Fruit fly (Drosophila melanogaster) whole organism, wandering third instar larva: ENCODE data around the gene MESK4.

Experiments used
- brk ChIP-seq: fragments of 200-800 bp; sonication (Bioruptor generic); optimal IDR thresholded peaks from 2 replicates; lab custom pipeline; 2016; ENCODE audit warnings: missing biosample characterization, mild to moderate bottlenecking, missing genetic modification characterization
- dmrt93B ChIP-seq: fragments of 200-800 bp; sonication (Bioruptor generic); optimal IDR thresholded peaks from 2 replicates; lab custom pipeline; 2018; ENCODE audit warnings: missing biosample characterization, mild to moderate bottlenecking, missing genetic modification characterization
- lola ChIP-seq: fragments of >200 bp; optimal IDR thresholded peaks from 2 replicates; lab custom pipeline; 2017; ENCODE audit warnings: missing biosample characterization, missing genetic modification characterization
- pan ChIP-seq: fragments of >200 bp; optimal IDR thresholded peaks from 2 replicates; lab custom pipeline; 2017
- psq ChIP-seq: fragments of 200-800 bp; sonication (Bioruptor generic); optimal IDR thresholded peaks from 3 replicates; lab custom pipeline; 2017; ENCODE audit warnings: missing biosample characterization, mild to moderate bottlenecking, missing genetic modification characterization, moderate library complexity
- woc ChIP-seq: sonication (Bioruptor generic); optimal IDR thresholded peaks from 2 replicates; lab custom pipeline; 2016; ENCODE audit warnings: missing biosample characterization, mild to moderate bottlenecking, missing genetic modification characterization

- no peak for TF ChIP-seq pan (lab: Kevin White, UChicago)
- TF ChIP-seq lola: no peak
- no peak for TF ChIP-seq brk (GFP tag; lab: Kevin White, UChicago)
- no peak for TF ChIP-seq dmrt93B (GFP tag; lab: Kevin White, UChicago)
- no peak for TF ChIP-seq psq (GFP tag; lab: Kevin White, UChicago)
- peak; percentile 39 for TF ChIP-seq woc (GFP tag; lab: Kevin White, UChicago)
Measured at dm6 chr3R:16996059-16996959, 7.7 kb downstream of the MESK4 start, which contains the start of the genes EMC2A and CG3534.
